Worm (Caenorhabditis elegans): Measurements from ENCODE around the gene twk-18.

The twk-18 gene

ce11 chrX:8987828-8988227, at the start of gene twk-18:
TSS of gene twk-18 (plus strand) at chrX:8988128.
- no peak for TF ChIP-seq gei-8 (GFP tag; optimal IDR thresholded peaks at IDR 0.05)

ce11 chrX:8939389-8939788, 48.5 kb upstream of the twk-18 start:
- TF ChIP-seq nhr-237 (tag; optimal IDR thresholded peaks at IDR 0.05) (no peak), pha-4 (GFP tag; IDR thresholded peaks at IDR 0.05) (peak; percentile 83; the same call in 1 of the 2 replicates), pha-4 (tag; optimal IDR thresholded peaks at IDR 0.05) (no peak), F26F4.8 (GFP tag; conservative IDR thresholded peaks at IDR 0.05) (0 out of 2 replicates have a peak, but pooled peaks have one; percentile 46), set-16 (GFP tag; IDR thresholded peaks at IDR 0.05) (no peak), mdt-29 (GFP tag; IDR thresholded peaks at IDR 0.05) (peak; percentile 41; the same call in 1 of the 2 replicates), hmg-1.1 (GFP tag; IDR thresholded peaks at IDR 0.05) (no peak), spr-1 (tag; optimal IDR thresholded peaks at IDR 0.05) (no peak), lin-13 (GFP tag; optimal IDR thresholded peaks at IDR 0.05) (no peak), ceh-44 (GFP tag; IDR thresholded peaks at IDR 0.05) (peak; percentile 51; the same call in 1 of the 2 replicates), unc-130 (GFP tag; optimal IDR thresholded peaks at IDR 0.05) (no peak), F10B5.3 (tag; optimal IDR thresholded peaks at IDR 0.05) (peak; percentile 24), ceh-82 (tag; optimal IDR thresholded peaks at IDR 0.05) (no peak), daf-8 (GFP tag; IDR thresholded peaks at IDR 0.05) (0 out of 2 replicates have a peak, but pooled peaks have one; percentile 49), T20F7.1 (GFP tag; optimal IDR thresholded peaks at IDR 0.05) (no peak), T26A8.4 (GFP tag; IDR thresholded peaks at IDR 0.05) (0 out of 2 replicates have a peak, but pooled peaks have one; percentile 28), ctbp-1 (GFP tag; IDR thresholded peaks at IDR 0.05) (no peak), zfp-2 (tag; optimal IDR thresholded peaks at IDR 0.05) (no peak), lin-29 (GFP tag; IDR thresholded peaks at IDR 0.05) (no peak), vab-7 (GFP tag; IDR thresholded peaks at IDR 0.05) (peak; percentile 58; the same call in 1 of the 2 replicates), mes-2 (tag; optimal IDR thresholded peaks at IDR 0.05; ENCODE audit: poor library complexity, severe bottlenecking) (peak; percentile 56), spr-3 (GFP tag; optimal IDR thresholded peaks at IDR 0.05) (no peak), zag-1 (tag; optimal IDR thresholded peaks at IDR 0.05) (no peak), nhr-28 (tag; optimal IDR thresholded peaks at IDR 0.05) (no peak), jun-1 (tag; optimal IDR thresholded peaks at IDR 0.05) (no peak), dmd-6 (GFP tag; IDR thresholded peaks at IDR 0.05) (peak; percentile 36), snpc-1.2 (GFP tag; IDR thresholded peaks at IDR 0.05) (peak; percentile 67), madf-9 (GFP tag; conservative IDR thresholded peaks at IDR 0.05) (no peak), dmd-9 (GFP tag; IDR thresholded peaks at IDR 0.05) (no peak), zip-11 (GFP tag; IDR thresholded peaks at IDR 0.05) (no peak), nhr-111 (GFP tag; optimal IDR thresholded peaks at IDR 0.05) (no peak), Y75B8A.6 (GFP tag; IDR thresholded peaks at IDR 0.05) (no peak), ama-1 (optimal IDR thresholded peaks at IDR 0.05) (no peak), dmd-8 (GFP tag; IDR thresholded peaks at IDR 0.05) (peak; percentile 18; the same call in 1 of the 2 replicates), zip-2 (tag; optimal IDR thresholded peaks at IDR 0.05) (no peak), nhr-76 (tag; optimal IDR thresholded peaks at IDR 0.05) (no peak), skn-1 (tag; optimal IDR thresholded peaks at IDR 0.05) (no peak), F37D6.2 (tag; optimal IDR thresholded peaks at IDR 0.05) (no peak), madf-5 (GFP tag; IDR thresholded peaks at IDR 0.05) (peak in 1 of 2 experiments; percentile 54; a peak in 1 of 4 replicates), ztf-7 (tag; optimal IDR thresholded peaks at IDR 0.05) (no peak), F49E8.2 (tag; optimal IDR thresholded peaks at IDR 0.05; ENCODE audit: borderline replicate concordance) (no peak), hlh-11 (tag; optimal IDR thresholded peaks at IDR 0.05) (no peak), mxl-2 (GFP tag; conservative IDR thresholded peaks at IDR 0.05) (no peak), hlh-30 (tag; optimal IDR thresholded peaks at IDR 0.05; ENCODE audit: insufficient read depth) (no peak), nhr-11 (tag; optimal IDR thresholded peaks at IDR 0.05) (no peak), Y48G9A.11 (GFP tag; IDR thresholded peaks at IDR 0.05) (no peak; the same call in 1 of the 2 replicates), lim-7 (GFP tag; IDR thresholded peaks at IDR 0.05) (peak; percentile 68), duxl-1 (tag; optimal IDR thresholded peaks at IDR 0.05; ENCODE audit: poor library complexity) (peak; percentile 2), nhr-6 (tag; optimal IDR thresholded peaks at IDR 0.05) (no peak)
